Fruit fly (Drosophila melanogaster) whole organism, embryonic: ENCODE results near the gene CG16959.

ENCODE experiments used
- ATbp ChIP-seq: fragments of 200-800 bp; sonication (Bioruptor generic); optimal IDR thresholded peaks from 2 replicates; lab custom pipeline; 2017; ENCODE audit warnings: missing biosample characterization, mild to moderate bottlenecking, missing genetic modification characterization, missing genetic modification reagents
- Asciz ChIP-seq: fragments of 200-800 bp; sonication (Bioruptor generic); optimal IDR thresholded peaks from 2 replicates; lab custom pipeline; 2017; ENCODE audit warnings: missing biosample characterization, mild to moderate bottlenecking, missing genetic modification characterization, missing genetic modification reagents
- Atf6 ChIP-seq: fragments of 200-800 bp; sonication (Bioruptor generic); IDR thresholded peaks from 2 replicates; pipeline ENCODE4 v1.3.6; 2022; ENCODE audit warnings: missing biosample characterization, missing genetic modification characterization
- CG10209 ChIP-seq: fragments of 200-800 bp; sonication (Bioruptor generic); optimal IDR thresholded peaks from 3 replicates; lab custom pipeline; 2017; ENCODE audit warnings: missing biosample characterization, mild to moderate bottlenecking, missing genetic modification characterization, missing genetic modification reagents
- CG1024 ChIP-seq: fragments of 200-800 bp; sonication (Bioruptor generic); IDR thresholded peaks from 2 replicates; pipeline ENCODE4 v1.3.6; 2022; ENCODE audit warnings: missing biosample characterization, missing genetic modification characterization
- CG10321 ChIP-seq: fragments of 200-800 bp; sonication (Bioruptor generic); IDR thresholded peaks from 2 replicates; pipeline ENCODE4 v1.3.6; 2022; ENCODE audit warnings: missing biosample characterization, missing genetic modification characterization
- CG12104 ChIP-seq: fragments of 200-800 bp; sonication (Bioruptor generic); optimal IDR thresholded peaks from 3 replicates; lab custom pipeline; 2016; ENCODE audit warnings: missing biosample characterization, missing genetic modification characterization
- CG12299 ChIP-seq: fragments of 200-800 bp; sonication (Bioruptor generic); optimal IDR thresholded peaks from 2 replicates; lab custom pipeline; 2018; ENCODE audit warnings: missing biosample characterization, mild to moderate bottlenecking, missing genetic modification characterization
- CG14860 ChIP-seq: fragments of 200-800 bp; sonication (Bioruptor generic); IDR thresholded peaks from 3 replicates; pipeline ENCODE4 v1.3.6; 2022; ENCODE audit warnings: missing biosample characterization, missing genetic modification characterization; ENCODE audit not compliant: partially characterized antibody
- CG1602 ChIP-seq: fragments of 200-800 bp; sonication (Bioruptor generic); optimal IDR thresholded peaks from 3 replicates; lab custom pipeline; 2016; ENCODE audit warnings: missing biosample characterization, missing genetic modification characterization
- CG17186 ChIP-seq: fragments of 200-800 bp; sonication (Bioruptor generic); optimal IDR thresholded peaks from 3 replicates; lab custom pipeline; 2017; ENCODE audit warnings: missing biosample characterization, missing genetic modification reagents, missing genetic modification characterization
- CG17361 ChIP-seq: fragments of 200-800 bp; sonication (Bioruptor generic); IDR thresholded peaks from 3 replicates; pipeline ENCODE4 v1.3.6; 2022; ENCODE audit warnings: missing biosample characterization, missing genetic modification characterization
- CG17802 ChIP-seq: fragments of 200-800 bp; sonication (Bioruptor generic); optimal IDR thresholded peaks from 2 replicates; lab custom pipeline; 2018; ENCODE audit warnings: missing biosample characterization, mild to moderate bottlenecking, missing genetic modification characterization, moderate library complexity
- CG3281 ChIP-seq: fragments of 200-800 bp; sonication (Bioruptor generic); optimal IDR thresholded peaks from 3 replicates; lab custom pipeline; 2017; ENCODE audit warnings: missing biosample characterization, mild to moderate bottlenecking, missing genetic modification characterization
- CG4820 ChIP-seq: fragments of 200-800 bp; sonication (Bioruptor generic); optimal IDR thresholded peaks from 3 replicates; lab custom pipeline; 2016; ENCODE audit warnings: missing biosample characterization, missing genetic modification characterization
- CG5180 ChIP-seq: fragments of 200-800 bp; sonication (Bioruptor generic); optimal IDR thresholded peaks from 3 replicates; lab custom pipeline; 2017; ENCODE audit warnings: missing biosample characterization, missing genetic modification characterization, mild to moderate bottlenecking, moderate library complexity, missing genetic modification reagents
- CG5953 ChIP-seq: fragments of 200-800 bp; sonication (Bioruptor generic); IDR thresholded peaks from 2 replicates; pipeline ENCODE4 v1.3.6; 2022; ENCODE audit warnings: missing biosample characterization, missing genetic modification characterization
- CG6254 ChIP-seq: fragments of 200-800 bp; sonication (Bioruptor generic); optimal IDR thresholded peaks from 3 replicates; lab custom pipeline; 2017; ENCODE audit warnings: mild to moderate bottlenecking, missing biosample characterization, missing genetic modification reagents, missing genetic modification characterization
- CG6272 ChIP-seq: fragments of 200-800 bp; sonication (Bioruptor generic); IDR thresholded peaks from 2 replicates; pipeline ENCODE4 v1.3.6; 2022; ENCODE audit warnings: missing biosample characterization, missing genetic modification characterization
- CG6765 ChIP-seq: fragments of 200-800 bp; sonication (Bioruptor generic); optimal IDR thresholded peaks from 3 replicates; lab custom pipeline; 2017; ENCODE audit warnings: missing biosample characterization, mild to moderate bottlenecking, missing genetic modification characterization
- CG8388 ChIP-seq: fragments of 200-800 bp; sonication (Bioruptor generic); optimal IDR thresholded peaks from 2 replicates; lab custom pipeline; 2019; ENCODE audit warnings: missing biosample characterization, mild to moderate bottlenecking, missing genetic modification characterization, moderate library complexity
- CG9215 ChIP-seq: fragments of 200-800 bp; sonication (Bioruptor generic); IDR thresholded peaks from 2 replicates; pipeline ENCODE4 v1.3.6; 2022; ENCODE audit warnings: missing biosample characterization, missing genetic modification characterization
- Dip2 ChIP-seq: fragments of 200-800 bp; sonication (Bioruptor generic); IDR thresholded peaks from 2 replicates; pipeline ENCODE4 v1.3.6; 2022; ENCODE audit warnings: missing biosample characterization, missing genetic modification characterization
- HLH3B ChIP-seq: fragments of 200-800 bp; sonication (Bioruptor generic); IDR thresholded peaks from 2 replicates; pipeline ENCODE4 v1.3.6; 2022; ENCODE audit warnings: missing biosample characterization, missing genetic modification characterization
- HLHmδ ChIP-seq: fragments of 200-800 bp; sonication (Bioruptor generic); optimal IDR thresholded peaks from 2 replicates; lab custom pipeline; 2018; ENCODE audit warnings: missing biosample characterization, mild to moderate bottlenecking, missing genetic modification characterization, moderate library complexity
- Myb ChIP-seq: fragments of 200-800 bp; sonication (Bioruptor generic); optimal IDR thresholded peaks from 2 replicates; lab custom pipeline; 2016; ENCODE audit warnings: missing biosample characterization, missing genetic modification characterization
- Oli ChIP-seq: fragments of 200-800 bp; sonication (Bioruptor generic); optimal IDR thresholded peaks from 2 replicates; lab custom pipeline; 2018; ENCODE audit warnings: missing biosample characterization, mild to moderate bottlenecking, missing genetic modification characterization, moderate library complexity
- Sox102F ChIP-seq: fragments of 200-800 bp; sonication (Bioruptor generic); optimal IDR thresholded peaks from 2 replicates; lab custom pipeline; 2018; ENCODE audit warnings: missing biosample characterization, mild to moderate bottlenecking, missing genetic modification characterization, moderate library complexity
- Sry-β ChIP-seq: fragments of 200-800 bp; sonication (Bioruptor generic); optimal IDR thresholded peaks from 2 replicates; lab custom pipeline; 2018; ENCODE audit warnings: missing biosample characterization, mild to moderate bottlenecking, missing genetic modification characterization, moderate library complexity
- Usf ChIP-seq: fragments of 200-800 bp; sonication (Bioruptor generic); optimal IDR thresholded peaks from 2 replicates; lab custom pipeline; 2017; ENCODE audit warnings: missing genotype, missing biosample characterization, missing genetic modification characterization
- Vsx1 ChIP-seq: fragments of 200-800 bp; sonication (Bioruptor generic); optimal IDR thresholded peaks from 2 replicates; lab custom pipeline; 2017; ENCODE audit warnings: missing biosample characterization, mild to moderate bottlenecking, missing genetic modification characterization, missing genetic modification reagents
- ash1 ChIP-seq: fragments of 200-800 bp; sonication (Bioruptor generic); optimal IDR thresholded peaks from 2 replicates; lab custom pipeline; 2018; ENCODE audit warnings: missing biosample characterization, mild to moderate bottlenecking, missing genetic modification characterization
- btn ChIP-seq: fragments of 200-800 bp; sonication (Bioruptor generic); optimal IDR thresholded peaks from 2 replicates; lab custom pipeline; 2016; ENCODE audit warnings: missing biosample characterization, missing genetic modification characterization
- dmrt11E ChIP-seq: fragments of 200-800 bp; sonication (Bioruptor generic); optimal IDR thresholded peaks from 3 replicates; lab custom pipeline; 2018; ENCODE audit warnings: missing biosample characterization, mild to moderate bottlenecking, missing genetic modification characterization, moderate library complexity
- eyg ChIP-seq: fragments of 200-800 bp; sonication (Bioruptor generic); optimal IDR thresholded peaks from 3 replicates; lab custom pipeline; 2016; ENCODE audit warnings: missing biosample characterization, missing genetic modification characterization
- hbn ChIP-seq: fragments of 200-800 bp; sonication (Bioruptor generic); IDR thresholded peaks from 2 replicates; pipeline ENCODE4 v1.3.6; 2022; ENCODE audit warnings: missing biosample characterization, missing genetic modification characterization; ENCODE audit not compliant: partially characterized antibody
- jumu ChIP-seq: fragments of 200-800 bp; sonication (Bioruptor generic); optimal IDR thresholded peaks from 3 replicates; lab custom pipeline; 2016; ENCODE audit warnings: missing biosample characterization, missing genetic modification characterization
- klu ChIP-seq: fragments of 200-800 bp; sonication (Bioruptor generic); IDR thresholded peaks from 2 replicates; pipeline ENCODE4 v1.3.6; 2022; ENCODE audit warnings: missing biosample characterization, missing genetic modification characterization
- nmo ChIP-seq: fragments of 200-800 bp; sonication (Bioruptor generic); optimal IDR thresholded peaks from 2 replicates; lab custom pipeline; 2018; ENCODE audit warnings: missing biosample characterization, mild to moderate bottlenecking, missing genetic modification characterization, moderate library complexity
- oc ChIP-seq: fragments of 200-800 bp; sonication (Bioruptor generic); optimal IDR thresholded peaks from 2 replicates; lab custom pipeline; 2018; ENCODE audit warnings: missing biosample characterization, mild to moderate bottlenecking, missing genetic modification characterization, moderate library complexity
- pfk ChIP-seq: fragments of 200-800 bp; sonication (Bioruptor generic); optimal IDR thresholded peaks from 2 replicates; lab custom pipeline; 2018; ENCODE audit warnings: missing biosample characterization, mild to moderate bottlenecking, missing genetic modification characterization, moderate library complexity
- pum ChIP-seq: fragments of 200-800 bp; sonication (Bioruptor generic); optimal IDR thresholded peaks from 2 replicates; lab custom pipeline; 2016; ENCODE audit warnings: missing biosample characterization, missing genetic modification characterization
- sd ChIP-seq: fragments of 200-800 bp; sonication (Bioruptor generic); optimal IDR thresholded peaks from 3 replicates; lab custom pipeline; 2018; ENCODE audit warnings: missing biosample characterization, mild to moderate bottlenecking, missing genetic modification characterization, moderate library complexity
- shn ChIP-seq: fragments of 200-800 bp; sonication (Bioruptor generic); optimal IDR thresholded peaks from 3 replicates; lab custom pipeline; 2016; ENCODE audit warnings: missing biosample characterization, missing genetic modification characterization
- sob ChIP-seq: fragments of 200-800 bp; sonication (Bioruptor generic); IDR thresholded peaks from 2 replicates; pipeline ENCODE4 v1.3.6; 2022; ENCODE audit warnings: missing biosample characterization, missing genetic modification characterization
- tio ChIP-seq: fragments of 200-800 bp; sonication (Bioruptor generic); optimal IDR thresholded peaks from 2 replicates; lab custom pipeline; 2017; ENCODE audit warnings: missing biosample characterization, missing genetic modification characterization, inconsistent platforms
- tup ChIP-seq: fragments of 200-800 bp; sonication (Bioruptor generic); optimal IDR thresholded peaks from 2 replicates; lab custom pipeline; 2016; ENCODE audit warnings: missing biosample characterization, mild to moderate bottlenecking, missing genetic modification characterization, moderate library complexity
- vvl ChIP-seq: fragments of 200-800 bp; sonication (Bioruptor generic); IDR thresholded peaks from 2 replicates; pipeline ENCODE4 v1.3.6; 2022; ENCODE audit warnings: missing biosample characterization, missing genetic modification characterization

CG16959 gene

DNA sequence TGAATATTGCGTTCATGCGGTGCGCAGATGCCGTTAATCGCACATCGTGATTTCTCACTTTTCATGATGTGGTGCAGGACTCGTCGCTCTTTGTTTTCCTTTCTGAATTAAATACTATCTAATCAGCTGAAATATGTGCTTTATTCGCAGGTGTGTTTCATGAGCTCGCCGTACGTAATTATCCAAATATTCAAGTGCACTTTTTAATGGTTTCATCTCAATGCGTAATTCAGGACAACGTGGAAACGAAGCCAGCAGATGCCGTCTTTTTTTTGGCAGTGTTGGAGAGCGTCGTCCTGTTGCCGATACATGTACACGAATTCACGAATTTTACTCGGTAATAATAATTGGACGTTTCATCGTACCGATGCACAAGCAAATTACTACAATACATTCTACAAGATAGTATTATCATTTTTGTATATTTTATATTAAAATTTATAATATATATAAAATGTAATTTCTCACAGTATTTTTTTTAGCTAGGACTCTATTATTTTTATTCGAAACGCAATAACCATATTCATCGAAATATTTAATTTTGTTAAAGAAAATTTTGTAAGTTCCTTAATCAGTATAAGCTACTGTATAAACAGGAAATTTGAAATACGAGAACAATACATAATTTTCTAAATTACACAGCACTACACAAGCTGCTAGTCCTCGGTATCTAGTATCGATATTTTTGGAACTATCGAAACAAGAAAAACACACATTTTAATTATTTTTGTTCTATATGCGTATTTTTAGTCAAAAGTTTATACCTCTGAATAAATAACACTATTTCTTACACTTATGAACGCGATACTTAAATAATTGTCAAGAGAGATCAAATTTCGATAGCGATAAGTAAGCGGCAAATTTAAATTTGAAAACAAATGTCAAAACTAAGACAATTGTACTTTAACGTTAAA is 11.8 kb upstream of the CG16959 start, which contains the start of gene CG12316 (continued):
- TF ChIP-seq HLHmδ (GFP tag; lab: Kevin White, UChicago) (no peak), CG5953 (GFP tag; lab: Robert Waterston, UW) (peak; percentile 76), hbn (peak; percentile 83), klu (GFP tag; lab: Robert Waterston, UW) (peak; percentile 53), oc (tag; lab: Kevin White, UChicago) (peak; percentile 89), CG5180 (GFP tag; lab: Kevin White, UChicago) (no peak), pum (GFP tag; lab: Kevin White, UChicago) (peak; percentile 94), CG10321 (GFP tag; lab: Robert Waterston, UW) (no peak), pfk (peak; percentile 47), Sry-β (peak; percentile 22), Myb (GFP tag; lab: Kevin White, UChicago) (peak; percentile 77), CG6254 (GFP tag; lab: Kevin White, UChicago) (peak; percentile 90), CG17186 (GFP tag; lab: Kevin White, UChicago) (peak; percentile 52), CG17802 (tag; lab: Kevin White, UChicago) (peak; percentile 77), btn (GFP tag; lab: Kevin White, UChicago) (peak; percentile 87), sob (GFP tag; lab: Robert Waterston, UW) (peak; percentile 82), Asciz (GFP tag; lab: Kevin White, UChicago) (peak; percentile 80), CG6765 (GFP tag; lab: Kevin White, UChicago) (peak; percentile 84), CG4820 (GFP tag; lab: Kevin White, UChicago) (peak; percentile 100), Usf (peak; percentile 89), CG12104 (peak; percentile 85), vvl (peak; percentile 92), Atf6 (peak; percentile 91), Sox102F (peak; percentile 89), CG17361 (GFP tag; lab: Robert Waterston, UW) (peak; percentile 92), CG8388 (GFP tag; lab: Kevin White, UChicago) (peak; percentile 92), HLH3B (GFP tag; lab: Robert Waterston, UW) (peak; percentile 74), Oli (tag; lab: Kevin White, UChicago) (peak; percentile 91), CG6272 (peak; percentile 69), CG1602 (GFP tag; lab: Kevin White, UChicago) (peak; percentile 77), CG9215 (GFP tag; lab: Robert Waterston, UW) (peak; percentile 76), nmo (GFP tag; lab: Kevin White, UChicago) (peak; percentile 92), dmrt11E (tag; lab: Kevin White, UChicago) (peak; percentile 96), tup (GFP tag; lab: Kevin White, UChicago) (peak; percentile 87), CG3281 (GFP tag; lab: Kevin White, UChicago) (peak; percentile 91), Dip2 (GFP tag; lab: Robert Waterston, UW) (no peak), Vsx1 (GFP tag; lab: Kevin White, UChicago) (peak; percentile 81), tio (GFP tag; lab: Kevin White, UChicago) (peak; percentile 79), shn (GFP tag; lab: Kevin White, UChicago) (peak; percentile 93), ash1 (GFP tag; lab: Kevin White, UChicago) (peak; percentile 67), eyg (GFP tag; lab: Kevin White, UChicago) (peak; percentile 85), ATbp (GFP tag; lab: Kevin White, UChicago) (peak; percentile 91), CG10209 (GFP tag; lab: Kevin White, UChicago) (peak; percentile 90), CG12299 (tag; lab: Kevin White, UChicago) (peak; percentile 94), CG1024 (GFP tag; lab: Robert Waterston, UW) (peak; percentile 82), sd (peak; percentile 35), CG14860 (peak; percentile 62; the same call in 2 of the 3 replicates), jumu (GFP tag; lab: Kevin White, UChicago) (peak; percentile 94)
